Worm (Caenorhabditis elegans) whole organism, midembryonic: Measurements from ENCODE around the gene bub-3.

Experiments
- flt-1 ChIP-seq: fragments of 200-800 bp; sonication (Bioruptor generic); IDR thresholded peaks from 2 replicates; pipeline ENCODE4 v1.3.6; 2022; ENCODE audit warnings: missing genetic modification characterization, missing compliant biosample characterization
- ref-1 ChIP-seq: fragments of 200-800 bp; sonication (Bioruptor generic); conservative IDR thresholded peaks from 2 replicates; pipeline ENCODE4 v1.3.6; 2022; ENCODE audit warnings: missing genetic modification reagents, missing genetic modification characterization, missing compliant biosample characterization
- ztf-23 ChIP-seq: fragments of 200-800 bp; sonication (Bioruptor generic); IDR thresholded peaks from 2 replicates; pipeline ENCODE4 v1.3.6; 2022; ENCODE audit warnings: missing genetic modification reagents, missing genetic modification characterization, missing compliant biosample characterization
- ztf-29 ChIP-seq: fragments of 200-800 bp; sonication (Bioruptor generic); IDR thresholded peaks from 2 replicates; pipeline ENCODE4 v1.3.6; 2022; ENCODE audit warnings: missing genetic modification reagents, missing genetic modification characterization, missing compliant biosample characterization

- TF ChIP-seq ztf-29 (GFP tag; lab: Robert Waterston, UW) (no peak), ztf-23 (no peak), flt-1 (GFP tag; lab: Robert Waterston, UW) (no peak), ref-1 (GFP tag; lab: Robert Waterston, UW) (no peak)
Observed at ce11 chrII:13694712-13695111, 31.1 kb upstream of the bub-3 start, which contains the start of gene rpoa-1.
